Fruit fly (Drosophila melanogaster) whole organism, pupa: Measurements from ENCODE around the gene Pde9.

ENCODE experiments used
- CG10348 ChIP-seq: fragments of 200-800 bp; sonication (Bioruptor generic); IDR thresholded peaks from 2 replicates; pipeline ENCODE4 v1.3.6; 2022; ENCODE audit warnings: missing biosample characterization, missing genetic modification characterization
- CG13204 ChIP-seq: fragments of 200-800 bp; sonication (Bioruptor generic); optimal IDR thresholded peaks from 2 replicates; lab custom pipeline; 2018; ENCODE audit warnings: missing biosample characterization, mild to moderate bottlenecking, missing genetic modification characterization, moderate library complexity
- CG14655 ChIP-seq: fragments of 200-800 bp; sonication (Bioruptor generic); optimal IDR thresholded peaks from 3 replicates; lab custom pipeline; 2017; ENCODE audit warnings: mild to moderate bottlenecking, missing biosample characterization, missing genetic modification reagents, missing genetic modification characterization
- CG15710 ChIP-seq: fragments of 200-800 bp; sonication (Bioruptor generic); optimal IDR thresholded peaks from 2 replicates; lab custom pipeline; 2018; ENCODE audit warnings: missing biosample characterization, mild to moderate bottlenecking, missing genetic modification characterization, moderate library complexity
- CG17806 ChIP-seq: fragments of 200-800 bp; sonication (Bioruptor generic); optimal IDR thresholded peaks from 2 replicates; lab custom pipeline; 2018; ENCODE audit warnings: missing biosample characterization, mild to moderate bottlenecking, missing genetic modification characterization, moderate library complexity
- CG34367 ChIP-seq: fragments of 200-800 bp; sonication (Bioruptor generic); optimal IDR thresholded peaks from 2 replicates; lab custom pipeline; 2018; ENCODE audit warnings: missing biosample characterization, mild to moderate bottlenecking, missing genetic modification characterization
- CG4496 ChIP-seq: fragments of 200-800 bp; sonication (Bioruptor generic); IDR thresholded peaks from 3 replicates; pipeline ENCODE4 v1.3.6; 2022; ENCODE audit warnings: missing biosample characterization, missing genetic modification characterization
- CG8301 ChIP-seq: fragments of 200-800 bp; sonication (Bioruptor generic); optimal IDR thresholded peaks from 2 replicates; lab custom pipeline; 2018; ENCODE audit warnings: missing biosample characterization, mild to moderate bottlenecking, missing genetic modification characterization
- EcR ChIP-seq: fragments of 200-800 bp; sonication (Bioruptor generic); optimal IDR thresholded peaks from 3 replicates; lab custom pipeline; 2019; ENCODE audit warnings: missing biosample characterization, missing genetic modification characterization, mild to moderate bottlenecking, moderate library complexity, missing genetic modification reagents
- Pif1A ChIP-seq: fragments of 200-800 bp; sonication (Bioruptor generic); optimal IDR thresholded peaks from 3 replicates; lab custom pipeline; 2016; ENCODE audit warnings: missing biosample characterization, missing genetic modification characterization
- Snoo ChIP-seq: fragments of 200-800 bp; sonication (Bioruptor generic); optimal IDR thresholded peaks from 3 replicates; lab custom pipeline; 2017; ENCODE audit warnings: missing biosample characterization, mild to moderate bottlenecking, missing genetic modification characterization, inconsistent platforms
- gl ChIP-seq: fragments of 200-800 bp; sonication (Bioruptor generic); optimal IDR thresholded peaks from 2 replicates; lab custom pipeline; 2018; ENCODE audit warnings: missing biosample characterization, mild to moderate bottlenecking, missing genetic modification characterization

DNA sequence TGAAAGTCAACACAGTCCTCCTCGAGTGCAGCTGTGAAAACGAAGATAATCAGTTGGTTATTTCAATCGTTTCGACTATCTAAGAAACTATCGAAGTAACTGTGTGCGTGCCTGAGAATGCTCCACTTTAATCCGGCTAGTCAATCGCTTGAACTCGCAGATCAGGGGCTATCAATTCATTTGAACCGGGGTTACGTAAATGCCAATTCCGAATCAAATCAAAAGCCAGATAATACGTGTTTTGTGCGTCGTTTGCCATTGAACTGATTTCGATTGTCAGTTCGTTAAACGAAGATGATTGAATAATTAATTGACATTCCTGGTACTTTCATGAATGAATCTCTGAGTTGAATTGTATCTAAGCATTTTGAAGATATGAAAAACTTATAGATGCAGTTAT lies 119.9 kb downstream of the Pde9 start:
- TF ChIP-seq Pif1A (GFP tag; lab: Kevin White, UChicago) (no peak), CG10348 (no peak), CG34367 (no peak), CG13204 (GFP tag; lab: Kevin White, UChicago) (no peak), CG14655 (GFP tag; lab: Kevin White, UChicago) (no peak), gl (tag; lab: Kevin White, UChicago) (no peak), CG4496 (no peak), CG8301 (tag; lab: Kevin White, UChicago) (no peak), EcR (no peak), CG17806 (tag; lab: Kevin White, UChicago) (no peak), CG15710 (no peak), Snoo (tag; lab: Kevin White, UChicago) (no peak)
